Fruit fly (Drosophila melanogaster): ENCODE measurements around the gene Tmem43.

DNA sequence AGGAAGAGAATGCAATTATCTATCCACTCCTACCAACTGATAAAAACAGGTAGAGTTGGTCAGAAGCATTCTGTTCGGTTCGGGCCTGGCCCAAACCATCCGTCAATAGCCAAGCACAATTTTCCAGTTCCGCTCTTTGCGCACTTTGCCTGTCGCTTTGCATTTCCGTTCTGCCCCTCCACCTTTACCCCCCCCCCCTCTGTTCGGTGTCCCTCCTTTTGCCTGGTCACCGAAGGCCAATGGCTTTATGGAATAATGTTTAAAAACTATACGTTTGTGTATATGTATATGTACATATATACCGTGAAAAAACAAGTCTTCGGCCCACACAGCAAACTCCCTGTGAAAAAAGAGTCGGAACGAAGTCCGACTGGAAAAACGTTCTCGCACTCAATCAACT, 33.8 kb downstream of the Tmem43 start:
- TF ChIP-seq CTCF (optimal IDR thresholded peaks at IDR 0.05), result no peak
- no peak for TF ChIP-seq CG8478 (optimal IDR thresholded peaks at IDR 0.05)

Measured in S2 (cell line).